Worm (Caenorhabditis elegans) whole organism, late embryonic: ENCODE measurements around the gene T26A5.2.

Experiments
- C38D4.7 ChIP-seq: fragments of 200-800 bp; sonication (Bioruptor generic); optimal IDR thresholded peaks from 2 replicates; lab custom pipeline; 2018; ENCODE audit warnings: mild to moderate bottlenecking, missing genetic modification characterization, moderate library complexity, missing compliant biosample characterization
- K09A11.1 ChIP-seq: sonication (generic microtip); optimal IDR thresholded peaks from 2 replicates; lab custom pipeline; 2017; ENCODE audit warnings: antibody characterized with exemption, mild to moderate bottlenecking, missing genetic modification characterization, missing compliant biosample characterization; ENCODE audit not compliant: insufficient read depth
- T23F11.4 ChIP-seq: fragments of 200-800 bp; sonication (Bioruptor generic); optimal IDR thresholded peaks from 2 replicates; lab custom pipeline; 2018; ENCODE audit warnings: mild to moderate bottlenecking, missing genetic modification characterization, missing compliant biosample characterization
- Y22D7AL.16 ChIP-seq: sonication (generic microtip); optimal IDR thresholded peaks from 2 replicates; lab custom pipeline; 2016; ENCODE audit warnings: missing genetic modification characterization, missing compliant biosample characterization
- ama-1 ChIP-seq: fragments of 150-350 bp; optimal IDR thresholded peaks from 2 replicates; lab custom pipeline; 2014
- ceh-18 ChIP-seq: sonication (generic microtip); optimal IDR thresholded peaks from 2 replicates; lab custom pipeline; 2016; ENCODE audit warnings: missing genetic modification characterization, missing compliant biosample characterization
- ceh-2 ChIP-seq: sonication (generic microtip); optimal IDR thresholded peaks from 2 replicates; lab custom pipeline; 2016; ENCODE audit warnings: missing genotype, missing genetic modification characterization, missing compliant biosample characterization
- ceh-45 ChIP-seq: fragments of 200-800 bp; sonication (Bioruptor generic); IDR thresholded peaks from 2 replicates; pipeline ENCODE4 v1.3.6; 2022; ENCODE audit warnings: missing genetic modification reagents, missing genetic modification characterization, missing compliant biosample characterization
- ceh-6 ChIP-seq: fragments of 200-800 bp; sonication (Bioruptor generic); optimal IDR thresholded peaks from 2 replicates; lab custom pipeline; 2018; ENCODE audit warnings: mild to moderate bottlenecking, missing genetic modification characterization, missing compliant biosample characterization
- dve-1 ChIP-seq: sonication (generic microtip); optimal IDR thresholded peaks from 2 replicates; lab custom pipeline; 2017; ENCODE audit warnings: antibody characterized with exemption, mild to moderate bottlenecking, missing genetic modification characterization, missing compliant biosample characterization
- elt-2 ChIP-seq: sonication (generic microtip); optimal IDR thresholded peaks from 2 replicates; lab custom pipeline; 2016; ENCODE audit warnings: missing genetic modification reagents, missing genetic modification characterization, missing compliant biosample characterization
- elt-4 ChIP-seq: sonication (generic microtip); optimal IDR thresholded peaks from 2 replicates; lab custom pipeline; 2016; ENCODE audit warnings: missing genetic modification characterization, missing compliant biosample characterization
- ets-4 ChIP-seq: sonication (generic microtip); optimal IDR thresholded peaks from 2 replicates; lab custom pipeline; 2016; ENCODE audit warnings: missing genetic modification characterization, missing compliant biosample characterization
- eyg-1 ChIP-seq: sonication (generic microtip); optimal IDR thresholded peaks from 2 replicates; lab custom pipeline; 2016; ENCODE audit warnings: missing genotype, missing genetic modification characterization, missing compliant biosample characterization
- gmeb-2 ChIP-seq: sonication (generic microtip); optimal IDR thresholded peaks from 2 replicates; lab custom pipeline; 2016; ENCODE audit warnings: missing genetic modification characterization, inconsistent platforms, missing compliant biosample characterization
- hlh-13 ChIP-seq: fragments of 200-800 bp; sonication (Bioruptor generic); optimal IDR thresholded peaks from 2 replicates; lab custom pipeline; 2018; ENCODE audit warnings: mild to moderate bottlenecking, missing genetic modification characterization, missing compliant biosample characterization
- hlh-15 ChIP-seq: sonication (generic microtip); optimal IDR thresholded peaks from 2 replicates; lab custom pipeline; 2016; ENCODE audit warnings: missing genetic modification characterization, missing compliant biosample characterization
- hlh-30 ChIP-seq: sonication (generic microtip); optimal IDR thresholded peaks from 2 replicates; lab custom pipeline; 2017; ENCODE audit warnings: antibody characterized with exemption, missing genetic modification characterization, missing compliant biosample characterization; ENCODE audit not compliant: insufficient read depth
- hlh-6 ChIP-seq: sonication (generic microtip); optimal IDR thresholded peaks from 2 replicates; lab custom pipeline; 2016; ENCODE audit warnings: missing genotype, missing genetic modification characterization, missing compliant biosample characterization
- lim-6 ChIP-seq: sonication (generic microtip); optimal IDR thresholded peaks from 2 replicates; lab custom pipeline; 2016; ENCODE audit warnings: missing genetic modification characterization, missing compliant biosample characterization
- lin-11 ChIP-seq: fragments of 200-800 bp; sonication (Bioruptor generic); optimal IDR thresholded peaks from 2 replicates; lab custom pipeline; 2018; ENCODE audit warnings: mild to moderate bottlenecking, missing genetic modification characterization, missing compliant biosample characterization
- madf-2 ChIP-seq: sonication (generic microtip); optimal IDR thresholded peaks from 2 replicates; lab custom pipeline; 2017; ENCODE audit warnings: missing genetic modification characterization, missing compliant biosample characterization
- mec-3 ChIP-seq: sonication (generic microtip); optimal IDR thresholded peaks from 2 replicates; lab custom pipeline; 2016; ENCODE audit warnings: borderline replicate concordance, missing genetic modification characterization, missing compliant biosample characterization
- nfya-1 ChIP-seq: sonication (generic microtip); optimal IDR thresholded peaks from 2 replicates; lab custom pipeline; 2017; ENCODE audit warnings: missing genetic modification characterization, mild to moderate bottlenecking, missing compliant biosample characterization, antibody characterized with exemption, moderate library complexity
- nhr-11 ChIP-seq: fragments of 150-350 bp; optimal IDR thresholded peaks from 2 replicates; lab custom pipeline; 2014; ENCODE audit warnings: missing biosample characterization, missing genetic modification characterization
- nhr-232 ChIP-seq: sonication (generic microtip); optimal IDR thresholded peaks from 2 replicates; lab custom pipeline; 2016; ENCODE audit warnings: missing genetic modification characterization, missing compliant biosample characterization
- odd-2 ChIP-seq: sonication (generic microtip); optimal IDR thresholded peaks from 2 replicates; lab custom pipeline; 2017; ENCODE audit warnings: antibody characterized with exemption, mild to moderate bottlenecking, missing genetic modification characterization, missing compliant biosample characterization
- pat-9 ChIP-seq: fragments of 200-800 bp; sonication (Bioruptor generic); optimal IDR thresholded peaks from 2 replicates; lab custom pipeline; 2018; ENCODE audit warnings: mild to moderate bottlenecking, missing genetic modification characterization, moderate library complexity, missing compliant biosample characterization
- pha-4 ChIP-seq: fragments of 150-350 bp; optimal IDR thresholded peaks from 2 replicates; lab custom pipeline; 2018; ENCODE audit warnings: missing biosample characterization, missing genetic modification reagents, missing genetic modification characterization
- pqm-1 ChIP-seq: sonication (generic microtip); optimal IDR thresholded peaks from 2 replicates; lab custom pipeline; 2016; ENCODE audit warnings: missing genetic modification characterization, missing compliant biosample characterization
- pros-1 ChIP-seq: fragments of 150-350 bp; optimal IDR thresholded peaks from 2 replicates; lab custom pipeline; 2014; ENCODE audit warnings: missing biosample characterization, missing genetic modification reagents, missing genetic modification characterization
- ref-2 ChIP-seq: sonication (generic microtip); optimal IDR thresholded peaks from 2 replicates; lab custom pipeline; 2016; ENCODE audit warnings: missing genetic modification characterization, missing compliant biosample characterization
- unc-86 ChIP-seq: sonication (generic microtip); optimal IDR thresholded peaks from 2 replicates; lab custom pipeline; 2016; ENCODE audit warnings: missing genetic modification characterization, missing compliant biosample characterization

The T26A5.2 gene

ce11 chrIII:6490989-6491388 lies 23.9 kb downstream of the T26A5.2 start:
- TF ChIP-seq nhr-11 (tag; lab: Kevin White, UChicago) (no peak), ceh-18 (tag; lab: Kevin White, UChicago) (no peak), K09A11.1 (no peak), pha-4 (no peak), ceh-2 (tag; lab: Kevin White, UChicago) (no peak), lin-11 (tag; lab: Kevin White, UChicago) (no peak), madf-2 (tag; lab: Kevin White, UChicago) (no peak), hlh-15 (no peak), ceh-45 (GFP tag; lab: Robert Waterston, UW) (no peak)
- TF ChIP-seq, all 69 proteins: peak for 0

- TF ChIP-seq elt-4 (tag; lab: Kevin White, UChicago) (no peak), ref-2 (tag; lab: Kevin White, UChicago) (no peak), hlh-6 (tag; lab: Kevin White, UChicago) (no peak), ets-4 (tag; lab: Kevin White, UChicago) (no peak), elt-2 (tag; lab: Kevin White, UChicago) (no peak), mec-3 (tag; lab: Kevin White, UChicago) (no peak), pqm-1 (tag; lab: Kevin White, UChicago) (no peak)
These were observed 25.7 kb downstream of the T26A5.2 start, which contains the start of gene srb-11 for ce11 chrIII:6492807-6493206. TSS of gene srb-11 (minus strand) at chrIII:6492907.

ce11 chrIII:6495191-6495723 lies 28.2 kb downstream of the T26A5.2 start, which contains the start of gene F23F12.13:
TSS of gene F23F12.13 (plus strand) at chrIII:6495673.
- TF ChIP-seq elt-2 (tag; lab: Kevin White, UChicago) (peak; percentile 69), hlh-15 (no peak), pros-1 (tag; lab: Kevin White, UChicago) (no peak), C38D4.7 (GFP tag; lab: Kevin White, UChicago) (no peak)
- TF ChIP-seq, all 69 proteins: peak for 1

ce11 chrIII:6498176-6498575 lies 31.1 kb downstream of the T26A5.2 start, which contains the start of gene sdz-15:
TSS of gene sdz-15 (plus strand) at chrIII:6498476.
- no peak for TF ChIP-seq ama-1 (lab: Kevin White, UChicago)
- TF ChIP-seq, all 69 proteins: peak for 0

- TF ChIP-seq lim-6 (tag; lab: Kevin White, UChicago) (no peak), dve-1 (tag; lab: Kevin White, UChicago) (no peak), hlh-13 (GFP tag; lab: Kevin White, UChicago) (no peak), Y22D7AL.16 (no peak), nhr-232 (no peak), elt-4 (tag; lab: Kevin White, UChicago) (no peak), pat-9 (tag; lab: Kevin White, UChicago) (no peak), pros-1 (tag; lab: Kevin White, UChicago) (no peak), T23F11.4 (GFP tag; lab: Kevin White, UChicago) (no peak), eyg-1 (tag; lab: Kevin White, UChicago) (no peak), gmeb-2 (tag; lab: Kevin White, UChicago) (no peak), ceh-6 (GFP tag; lab: Kevin White, UChicago) (no peak), hlh-30 (no peak), madf-2 (tag; lab: Kevin White, UChicago) (no peak)
- TF ChIP-seq, all 69 proteins: peak for 0
These were observed 32.0 kb downstream of the T26A5.2 start for ce11 chrIII:6499102-6499501.

- TF ChIP-seq nfya-1 (peak; percentile 43), odd-2 (tag; lab: Kevin White, UChicago) (no peak), pat-9 (tag; lab: Kevin White, UChicago) (no peak), unc-86 (tag; lab: Kevin White, UChicago) (no peak), lim-6 (tag; lab: Kevin White, UChicago) (no peak)
- TF ChIP-seq, all 69 proteins: peak for 1
These were observed 33.0 kb downstream of the T26A5.2 start, which contains the start of gene F23F12.3 for ce11 chrIII:6500032-6500564. TSS of gene F23F12.3 (plus strand) at chrIII:6500514.
